Fruit fly (Drosophila melanogaster): ENCODE data around the gene Ptpa.

Ptpa gene

DNA sequence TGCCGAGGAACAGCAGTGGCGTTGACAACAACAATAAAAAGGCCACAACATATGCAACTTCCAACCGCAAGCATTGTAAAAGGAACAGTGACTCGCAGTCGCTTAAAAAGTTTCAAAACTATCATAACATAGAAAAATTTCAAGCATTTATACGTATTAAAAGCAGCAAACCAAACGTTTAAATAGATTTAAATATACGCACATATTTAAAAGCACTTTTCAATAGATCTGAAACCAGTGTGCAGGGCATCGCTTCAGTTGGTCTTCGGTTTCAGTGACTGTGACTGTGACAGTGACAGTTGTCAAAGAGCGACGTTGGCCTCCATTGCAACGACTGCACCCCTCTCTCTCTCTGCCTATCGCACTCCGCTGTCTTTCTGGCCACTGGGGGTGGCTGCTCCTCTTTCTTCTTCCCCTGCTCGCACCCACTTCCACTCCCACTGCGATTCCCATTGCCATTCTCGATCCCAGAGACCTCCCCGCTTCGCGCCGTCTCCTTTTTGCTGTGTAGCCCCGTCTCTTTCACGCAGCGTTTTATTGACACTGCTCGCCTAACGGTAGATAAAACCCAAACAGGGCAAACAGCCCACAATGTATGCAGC lies 28.6 kb upstream of the Ptpa start (continued):
- TF ChIP-seq Jarid2 (GFP tag; optimal IDR thresholded peaks at IDR 0.05) (peak; percentile 50), CG6654 (GFP tag; optimal IDR thresholded peaks at IDR 0.05) (peak; percentile 62), Neu2 (GFP tag; optimal IDR thresholded peaks at IDR 0.05; ENCODE audit: borderline replicate concordance) (no peak), Deaf1 (tag; optimal IDR thresholded peaks at IDR 0.05) (peak; percentile 35), CG1602 (GFP tag; optimal IDR thresholded peaks at IDR 0.05) (peak; percentile 64), HLH4C (GFP tag; IDR thresholded peaks at IDR 0.05; ENCODE audit: partially characterized antibody) (no peak), Elba2 (GFP tag; optimal IDR thresholded peaks at IDR 0.05) (no peak), fu2 (GFP tag; optimal IDR thresholded peaks at IDR 0.05) (peak; percentile 12), CoRest (tag; optimal IDR thresholded peaks at IDR 0.05) (peak; percentile 59), Meics (GFP tag; optimal IDR thresholded peaks at IDR 0.05) (peak; percentile 50), CG17912 (GFP tag; optimal IDR thresholded peaks at IDR 0.05) (no peak), HmgD (GFP tag; optimal IDR thresholded peaks at IDR 0.05) (no peak), Atf-2 (GFP tag; optimal IDR thresholded peaks at IDR 0.05) (peak; percentile 63), cwo (GFP tag; optimal IDR thresholded peaks at IDR 0.05) (peak; percentile 56), repo (GFP tag; optimal IDR thresholded peaks at IDR 0.05) (peak; percentile 57), CG17829 (tag; optimal IDR thresholded peaks at IDR 0.05) (peak; percentile 84), CG10654 (GFP tag; optimal IDR thresholded peaks at IDR 0.05) (peak; percentile 70), chm (GFP tag; IDR thresholded peaks at IDR 0.05) (peak; percentile 87), CG18476 (GFP tag; optimal IDR thresholded peaks at IDR 0.05) (peak; percentile 51), CG2199 (GFP tag; IDR thresholded peaks at IDR 0.05) (peak; percentile 79; the same call in 2 of the 3 replicates), Nf-YB (GFP tag; optimal IDR thresholded peaks at IDR 0.05) (peak; percentile 19), cad (GFP tag; optimal IDR thresholded peaks at IDR 0.05) (no peak), oc (tag; optimal IDR thresholded peaks at IDR 0.05) (peak; percentile 85), CG3065 (GFP tag; optimal IDR thresholded peaks at IDR 0.05) (no peak), dimm (GFP tag; IDR thresholded peaks at IDR 0.05) (peak; percentile 74), bigmax (GFP tag; optimal IDR thresholded peaks at IDR 0.05) (no peak), mirr (GFP tag; optimal IDR thresholded peaks at IDR 0.05) (no peak), CG43689 (GFP tag; IDR thresholded peaks at IDR 0.05) (peak; percentile 75), CG14441 (GFP tag; IDR thresholded peaks at IDR 0.05) (peak; percentile 92), Xbp1 (GFP tag; optimal IDR thresholded peaks at IDR 0.05) (peak; percentile 68), CG3838 (GFP tag; optimal IDR thresholded peaks at IDR 0.05) (no peak), ttk (GFP tag; IDR thresholded peaks at IDR 0.05) (peak; percentile 92), unc-4 (GFP tag; IDR thresholded peaks at IDR 0.05; ENCODE audit: partially characterized antibody) (no peak), CG9932 (GFP tag; IDR thresholded peaks at IDR 0.05) (no peak), CG34422 (GFP tag; IDR thresholded peaks at IDR 0.05) (peak; percentile 92), CG4854 (GFP tag; optimal IDR thresholded peaks at IDR 0.05) (peak; percentile 24), CG9876 (GFP tag; optimal IDR thresholded peaks at IDR 0.05) (no peak), prd (optimal IDR thresholded peaks at IDR 0.05) (no peak), prd (GFP tag; IDR thresholded peaks at IDR 0.05) (peak; percentile 93), Hr51 (GFP tag; optimal IDR thresholded peaks at IDR 0.05) (peak in 1 of 2 experiments; percentile 81), vnd (GFP tag; IDR thresholded peaks at IDR 0.05; ENCODE audit: partially characterized antibody) (peak; percentile 44; the same call in 2 of the 3 replicates), aop (GFP tag; IDR thresholded peaks at IDR 0.05) (peak; percentile 78; the same call in 1 of the 2 replicates), luna (GFP tag; optimal IDR thresholded peaks at IDR 0.05) (no peak), stc (GFP tag; IDR thresholded peaks at IDR 0.05) (peak; percentile 93), lab (GFP tag; optimal IDR thresholded peaks at IDR 0.05) (peak; percentile 77), Mrtf (GFP tag; IDR thresholded peaks at IDR 0.05) (peak; percentile 75), CG30403 (GFP tag; optimal IDR thresholded peaks at IDR 0.05) (peak; percentile 75), Ssrp (tag; optimal IDR thresholded peaks at IDR 0.05) (peak; percentile 80), ssp (GFP tag; IDR thresholded peaks at IDR 0.05) (peak; percentile 70), nom (GFP tag; optimal IDR thresholded peaks at IDR 0.05) (peak; percentile 79)
